Worm (Caenorhabditis elegans) whole organism, late embryonic: Measurements from ENCODE around the gene F10E7.1.
"Not testable (repeated sequence)": the region's sequence is repeated elsewhere in the genome, so short reads cannot be mapped to it uniquely, and the experiment has no call there.

Experiments
- C08G9.2 ChIP-seq: sonication (generic microtip); optimal IDR thresholded peaks from 2 replicates; lab custom pipeline; 2016; ENCODE audit warnings: mild to moderate bottlenecking, missing genetic modification characterization, moderate library complexity, missing compliant biosample characterization
- C38D4.7 ChIP-seq: fragments of 200-800 bp; sonication (Bioruptor generic); optimal IDR thresholded peaks from 2 replicates; lab custom pipeline; 2018; ENCODE audit warnings: mild to moderate bottlenecking, missing genetic modification characterization, moderate library complexity, missing compliant biosample characterization
- F13H6.1 ChIP-seq: sonication (generic microtip); optimal IDR thresholded peaks from 2 replicates; lab custom pipeline; 2016; ENCODE audit warnings: missing genetic modification characterization, missing compliant biosample characterization
- K02D7.2 ChIP-seq: sonication (generic microtip); optimal IDR thresholded peaks from 2 replicates; lab custom pipeline; 2017; ENCODE audit warnings: mild to moderate bottlenecking, missing genetic modification characterization, missing compliant biosample characterization
- T23F11.4 ChIP-seq: fragments of 200-800 bp; sonication (Bioruptor generic); optimal IDR thresholded peaks from 2 replicates; lab custom pipeline; 2018; ENCODE audit warnings: mild to moderate bottlenecking, missing genetic modification characterization, missing compliant biosample characterization
- Y22D7AL.16 ChIP-seq: sonication (generic microtip); optimal IDR thresholded peaks from 2 replicates; lab custom pipeline; 2016; ENCODE audit warnings: missing genetic modification characterization, missing compliant biosample characterization
- ama-1 ChIP-seq: fragments of 150-350 bp; optimal IDR thresholded peaks from 2 replicates; lab custom pipeline; 2014
- ceh-24 ChIP-seq: sonication (generic microtip); optimal IDR thresholded peaks from 2 replicates; lab custom pipeline; 2016; ENCODE audit warnings: mild to moderate bottlenecking, missing genetic modification characterization, missing compliant biosample characterization
- ceh-30 ChIP-seq: fragments of 150-350 bp; optimal IDR thresholded peaks from 2 replicates; lab custom pipeline; 2014; ENCODE audit warnings: missing biosample characterization, missing genetic modification characterization
- ceh-9 ChIP-seq: sonication (generic microtip); optimal IDR thresholded peaks from 2 replicates; lab custom pipeline; 2016; ENCODE audit warnings: mild to moderate bottlenecking, missing genetic modification characterization, inconsistent platforms, missing compliant biosample characterization
- che-1 ChIP-seq: sonication (generic microtip); optimal IDR thresholded peaks from 2 replicates; lab custom pipeline; 2016; ENCODE audit warnings: mild to moderate bottlenecking, missing genetic modification characterization, missing compliant biosample characterization
- dve-1 ChIP-seq: sonication (generic microtip); optimal IDR thresholded peaks from 2 replicates; lab custom pipeline; 2017; ENCODE audit warnings: antibody characterized with exemption, mild to moderate bottlenecking, missing genetic modification characterization, missing compliant biosample characterization
- elt-2 ChIP-seq: sonication (generic microtip); optimal IDR thresholded peaks from 2 replicates; lab custom pipeline; 2016; ENCODE audit warnings: missing genetic modification reagents, missing genetic modification characterization, missing compliant biosample characterization
- fax-1 ChIP-seq: sonication (generic microtip); optimal IDR thresholded peaks from 2 replicates; lab custom pipeline; 2016; ENCODE audit warnings: missing genotype, missing genetic modification characterization, missing compliant biosample characterization
- fkh-6 ChIP-seq: sonication (generic microtip); optimal IDR thresholded peaks from 2 replicates; lab custom pipeline; 2016; ENCODE audit warnings: missing genetic modification characterization, missing compliant biosample characterization
- gmeb-2 ChIP-seq: sonication (generic microtip); optimal IDR thresholded peaks from 2 replicates; lab custom pipeline; 2016; ENCODE audit warnings: missing genetic modification characterization, inconsistent platforms, missing compliant biosample characterization
- hlh-15 ChIP-seq: sonication (generic microtip); optimal IDR thresholded peaks from 2 replicates; lab custom pipeline; 2016; ENCODE audit warnings: missing genetic modification characterization, missing compliant biosample characterization
- hlh-30 ChIP-seq: sonication (generic microtip); optimal IDR thresholded peaks from 2 replicates; lab custom pipeline; 2017; ENCODE audit warnings: antibody characterized with exemption, missing genetic modification characterization, missing compliant biosample characterization; ENCODE audit not compliant: insufficient read depth
- hlh-6 ChIP-seq: sonication (generic microtip); optimal IDR thresholded peaks from 2 replicates; lab custom pipeline; 2016; ENCODE audit warnings: missing genotype, missing genetic modification characterization, missing compliant biosample characterization
- lin-11 ChIP-seq: fragments of 200-800 bp; sonication (Bioruptor generic); optimal IDR thresholded peaks from 2 replicates; lab custom pipeline; 2018; ENCODE audit warnings: mild to moderate bottlenecking, missing genetic modification characterization, missing compliant biosample characterization
- madf-2 ChIP-seq: sonication (generic microtip); optimal IDR thresholded peaks from 2 replicates; lab custom pipeline; 2017; ENCODE audit warnings: missing genetic modification characterization, missing compliant biosample characterization
- mec-3 ChIP-seq: sonication (generic microtip); optimal IDR thresholded peaks from 2 replicates; lab custom pipeline; 2016; ENCODE audit warnings: borderline replicate concordance, missing genetic modification characterization, missing compliant biosample characterization
- nhr-11 ChIP-seq: fragments of 150-350 bp; optimal IDR thresholded peaks from 2 replicates; lab custom pipeline; 2014; ENCODE audit warnings: missing biosample characterization, missing genetic modification characterization
- pag-3 ChIP-seq: sonication (generic microtip); optimal IDR thresholded peaks from 2 replicates; lab custom pipeline; 2016; ENCODE audit warnings: missing compliant biosample characterization, missing genetic modification characterization, borderline replicate concordance
- pat-9 ChIP-seq: fragments of 200-800 bp; sonication (Bioruptor generic); optimal IDR thresholded peaks from 2 replicates; lab custom pipeline; 2018; ENCODE audit warnings: mild to moderate bottlenecking, missing genetic modification characterization, moderate library complexity, missing compliant biosample characterization
- pha-2 ChIP-seq: sonication (generic microtip); optimal IDR thresholded peaks from 2 replicates; lab custom pipeline; 2017; ENCODE audit warnings: mild to moderate bottlenecking, missing genetic modification characterization, missing compliant biosample characterization
- pha-4 ChIP-seq: fragments of 150-350 bp; optimal IDR thresholded peaks from 2 replicates; lab custom pipeline; 2018; ENCODE audit warnings: missing biosample characterization, missing genetic modification reagents, missing genetic modification characterization
- pqm-1 ChIP-seq: sonication (generic microtip); optimal IDR thresholded peaks from 2 replicates; lab custom pipeline; 2016; ENCODE audit warnings: missing genetic modification characterization, missing compliant biosample characterization
- ref-2 ChIP-seq: sonication (generic microtip); optimal IDR thresholded peaks from 2 replicates; lab custom pipeline; 2016; ENCODE audit warnings: missing genetic modification characterization, missing compliant biosample characterization
- rnt-1 ChIP-seq: sonication (generic microtip); optimal IDR thresholded peaks from 2 replicates; lab custom pipeline; 2016; ENCODE audit warnings: missing genetic modification characterization, missing compliant biosample characterization
- sdc-2 ChIP-seq: sonication (generic microtip); optimal IDR thresholded peaks from 2 replicates; lab custom pipeline; 2016; ENCODE audit warnings: missing genotype, missing genetic modification characterization, missing compliant biosample characterization
- sox-2 ChIP-seq: fragments of 200-800 bp; sonication (Bioruptor generic); IDR thresholded peaks from 2 replicates; pipeline ENCODE4 v1.3.6; 2022; ENCODE audit warnings: missing genetic modification reagents, missing genetic modification characterization, missing compliant biosample characterization
- tbx-7 ChIP-seq: sonication (generic microtip); optimal IDR thresholded peaks from 2 replicates; lab custom pipeline; 2016; ENCODE audit warnings: missing genotype, missing genetic modification characterization, missing compliant biosample characterization
- unc-3 ChIP-seq, 2 experiments: fragments of 200-800 bp in 1 of 2; sonication (Bioruptor generic) in 1 of 2; sonication (generic microtip) in 1 of 2; conservative IDR thresholded peaks in 1 of 2; optimal IDR thresholded peaks in 1 of 2; 2 replicates each; pipeline versions ENCODE4 v1.3.6 to Lab custom; 2016 to 2022; ENCODE audit warnings: missing compliant biosample characterization in 2 of 2, missing genetic modification characterization in 2 of 2, missing genetic modification reagents in 1 of 2
- unc-42 ChIP-seq: sonication (generic microtip); optimal IDR thresholded peaks from 2 replicates; lab custom pipeline; 2016; ENCODE audit warnings: missing genotype, missing genetic modification characterization, missing compliant biosample characterization
- unc-55 ChIP-seq: sonication (generic microtip); optimal IDR thresholded peaks from 2 replicates; lab custom pipeline; 2017; ENCODE audit warnings: missing biosample characterization, missing genetic modification reagents, missing genetic modification characterization
- unc-86 ChIP-seq: sonication (generic microtip); optimal IDR thresholded peaks from 2 replicates; lab custom pipeline; 2016; ENCODE audit warnings: missing genetic modification characterization, missing compliant biosample characterization
- ztf-16 ChIP-seq: sonication (generic microtip); optimal IDR thresholded peaks from 2 replicates; lab custom pipeline; 2017; ENCODE audit warnings: missing genetic modification characterization, missing compliant biosample characterization

The F10E7.1 gene

ce11 chrII:7126457-7126856 is at the start of gene F10E7.1:
F10E7.1 (plus strand) TSS chrII:7126757.
- TF ChIP-seq ceh-24 (tag; lab: Kevin White, UChicago) (no peak), lin-11 (tag; lab: Kevin White, UChicago) (no peak), ztf-16 (tag; lab: Kevin White, UChicago) (no peak), pag-3 (tag; lab: Kevin White, UChicago) (no peak), unc-55 (GFP tag; lab: Kevin White, UChicago) (no peak), Y22D7AL.16 (tag; lab: Kevin White, UChicago) (no peak), nhr-11 (no peak), mec-3 (tag; lab: Kevin White, UChicago) (no peak), rnt-1 (tag; lab: Kevin White, UChicago) (no peak), unc-3 (GFP tag; conservative IDR thresholded peaks at IDR 0.05; lab: Robert Waterston, UW) (no peak), unc-3 (tag; optimal IDR thresholded peaks at IDR 0.05; lab: Kevin White, UChicago) (no peak), pat-9 (tag; lab: Kevin White, UChicago) (no peak), pha-2 (tag; lab: Kevin White, UChicago) (no peak), madf-2 (tag; lab: Kevin White, UChicago) (no peak), pha-4 (tag; lab: Kevin White, UChicago) (no peak), hlh-30 (tag; lab: Kevin White, UChicago) (no peak)

ce11 chrII:7084021-7084420 is 42.5 kb upstream of the F10E7.1 start, which contains the start of the genes T02G5.14 and T02G5.15:
T02G5.14 (plus strand) TSS chrII:7084321.
T02G5.15 (plus strand) TSS chrII:7084321.
- TF ChIP-seq F13H6.1, ceh-24, hlh-30 (tag; lab: Kevin White, UChicago): not testable (repeated sequence)

- TF ChIP-seq unc-42 (tag; lab: Kevin White, UChicago) (peak; percentile 39), sdc-2 (no peak)
- TF ChIP-seq, all 69 proteins: peak for 1
These were observed 36.5 kb upstream of the F10E7.1 start for ce11 chrII:7090085-7090484.

- TF ChIP-seq hlh-15 (tag; lab: Kevin White, UChicago) (no peak), dve-1 (tag; lab: Kevin White, UChicago) (no peak), ceh-9 (tag; lab: Kevin White, UChicago) (no peak), C08G9.2 (tag; lab: Kevin White, UChicago) (no peak), tbx-7 (tag; lab: Kevin White, UChicago) (no peak), ceh-30 (tag; lab: Kevin White, UChicago) (no peak), T23F11.4 (GFP tag; lab: Kevin White, UChicago) (no peak), pat-9 (tag; lab: Kevin White, UChicago) (no peak), gmeb-2 (tag; lab: Kevin White, UChicago) (no peak), elt-2 (tag; lab: Kevin White, UChicago) (no peak), pqm-1 (tag; lab: Kevin White, UChicago) (no peak)
These were observed 35.7 kb upstream of the F10E7.1 start for ce11 chrII:7090852-7091251.

ce11 chrII:7093339-7093821 is 33.2 kb upstream of the F10E7.1 start, which contains the start of gene T02G5.3:
T02G5.3 (plus strand) TSS chrII:7093389.
- TF ChIP-seq ama-1 (peak; percentile 73), che-1 (no peak), pha-4 (tag; lab: Kevin White, UChicago) (no peak)

- TF ChIP-seq K02D7.2 (tag; lab: Kevin White, UChicago): no peak
- TF ChIP-seq tbx-7 (tag; lab: Kevin White, UChicago): no peak
- no peak for TF ChIP-seq lin-11 (tag; lab: Kevin White, UChicago)
- no peak for TF ChIP-seq pha-4 (tag; lab: Kevin White, UChicago)
- TF ChIP-seq F13H6.1 (tag; lab: Kevin White, UChicago): no peak
- no peak for TF ChIP-seq C38D4.7
- TF ChIP-seq pha-2 (tag; lab: Kevin White, UChicago): no peak
- no peak for TF ChIP-seq madf-2 (tag; lab: Kevin White, UChicago)
- no peak for TF ChIP-seq ref-2 (tag; lab: Kevin White, UChicago)
- TF ChIP-seq fkh-6: no peak
- no peak for TF ChIP-seq sox-2
- no peak for TF ChIP-seq hlh-6 (tag; lab: Kevin White, UChicago)
- no peak for TF ChIP-seq unc-3 (GFP tag; conservative IDR thresholded peaks at IDR 0.05; lab: Robert Waterston, UW)
- no peak for TF ChIP-seq unc-3 (tag; optimal IDR thresholded peaks at IDR 0.05; lab: Kevin White, UChicago)
- no peak for TF ChIP-seq unc-86 (tag; lab: Kevin White, UChicago)
- TF ChIP-seq fax-1 (tag; lab: Kevin White, UChicago): no peak
These were observed 30.6 kb upstream of the F10E7.1 start for ce11 chrII:7095970-7096369.
